Worm (Caenorhabditis elegans): ENCODE results near the gene tag-340.

DNA sequence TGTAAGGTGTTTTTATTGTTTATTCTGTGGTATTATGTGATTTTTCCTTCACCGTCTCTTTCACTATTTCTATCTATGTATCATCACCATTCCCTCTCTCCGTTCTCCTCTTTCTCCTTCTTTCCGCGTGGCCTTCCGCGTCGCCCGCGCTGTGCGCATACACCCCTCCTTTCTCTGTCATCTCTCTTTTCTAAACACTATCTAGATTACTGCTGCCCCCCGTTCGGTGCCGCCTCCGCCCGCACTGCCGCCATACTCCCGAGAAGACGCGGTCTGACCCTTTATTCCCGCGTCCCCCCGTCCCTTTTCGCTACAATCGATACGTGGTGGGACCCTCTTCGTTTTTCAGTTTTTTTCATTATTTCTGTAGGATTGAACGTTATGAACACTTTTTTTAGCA is 48.3 kb downstream of the tag-340 start:
- TF ChIP-seq dao-5 (tag; optimal IDR thresholded peaks at IDR 0.05) (no peak), him-1 (tag; optimal IDR thresholded peaks at IDR 0.05) (no peak)

Data from whole organism, L4/young adult.